Fruit fly (Drosophila melanogaster) whole organism, embryonic: Measurements from ENCODE around the gene CG4586.

Experiments used
- CG30431 ChIP-seq: fragments of 200-800 bp; sonication (Bioruptor generic); optimal IDR thresholded peaks from 2 replicates; lab custom pipeline; 2017; ENCODE audit warnings: missing biosample characterization, missing genetic modification characterization
- Dp ChIP-seq: fragments of 200-800 bp; sonication (Bioruptor generic); optimal IDR thresholded peaks from 2 replicates; lab custom pipeline; 2018; ENCODE audit warnings: missing biosample characterization, mild to moderate bottlenecking, missing genetic modification characterization, moderate library complexity
- Hmx ChIP-seq: fragments of 200-800 bp; sonication (Bioruptor generic); optimal IDR thresholded peaks from 2 replicates; lab custom pipeline; 2016; ENCODE audit warnings: missing biosample characterization, missing genetic modification characterization
- zen2 ChIP-seq: fragments of 200-800 bp; sonication (Bioruptor generic); IDR thresholded peaks from 3 replicates; pipeline ENCODE4 v1.3.6; 2022; ENCODE audit warnings: missing biosample characterization, missing genetic modification characterization; ENCODE audit not compliant: partially characterized antibody

- no peak for TF ChIP-seq CG30431
- TF ChIP-seq Hmx = no peak
- no peak for TF ChIP-seq zen2
- TF ChIP-seq Dp (GFP tag; lab: Kevin White, UChicago) = no peak
Observed at dm6 chrX:6937417-6937816, 32.3 kb upstream of the CG4586 start.
